Fruit fly (Drosophila melanogaster) whole organism, embryonic: Measurements from ENCODE around the gene CG14537.

Source experiments
- Atf-2 ChIP-seq: fragments of 200-800 bp; sonication (Bioruptor generic); optimal IDR thresholded peaks from 2 replicates; lab custom pipeline; 2016; ENCODE audit warnings: missing biosample characterization, missing genetic modification characterization
- CG13296 ChIP-seq: fragments of 200-800 bp; sonication (Bioruptor generic); optimal IDR thresholded peaks from 3 replicates; lab custom pipeline; 2018; ENCODE audit warnings: missing biosample characterization, mild to moderate bottlenecking, missing genetic modification characterization
- CG14710 ChIP-seq: fragments of 200-800 bp; sonication (Bioruptor generic); optimal IDR thresholded peaks from 3 replicates; lab custom pipeline; 2019; ENCODE audit warnings: missing biosample characterization, mild to moderate bottlenecking, missing genetic modification characterization, moderate library complexity
- CG2120 ChIP-seq: fragments of 200-800 bp; sonication (Bioruptor generic); optimal IDR thresholded peaks from 3 replicates; lab custom pipeline; 2016; ENCODE audit warnings: missing biosample characterization, missing genetic modification characterization
- CG3281 ChIP-seq: fragments of 200-800 bp; sonication (Bioruptor generic); optimal IDR thresholded peaks from 3 replicates; lab custom pipeline; 2017; ENCODE audit warnings: missing biosample characterization, mild to moderate bottlenecking, missing genetic modification characterization
- CG4328 ChIP-seq: fragments of 200-800 bp; sonication (Bioruptor generic); optimal IDR thresholded peaks from 3 replicates; lab custom pipeline; 2017; ENCODE audit warnings: missing biosample characterization, missing genetic modification reagents, missing genetic modification characterization
- CG4854 ChIP-seq: fragments of 200-800 bp; sonication (Bioruptor generic); optimal IDR thresholded peaks from 2 replicates; lab custom pipeline; 2016; ENCODE audit warnings: missing biosample characterization, missing genetic modification characterization, inconsistent platforms
- CG6254 ChIP-seq: fragments of 200-800 bp; sonication (Bioruptor generic); optimal IDR thresholded peaks from 3 replicates; lab custom pipeline; 2017; ENCODE audit warnings: mild to moderate bottlenecking, missing biosample characterization, missing genetic modification reagents, missing genetic modification characterization
- CG6272 ChIP-seq: fragments of 200-800 bp; sonication (Bioruptor generic); IDR thresholded peaks from 2 replicates; pipeline ENCODE4 v1.3.6; 2022; ENCODE audit warnings: missing biosample characterization, missing genetic modification characterization
- CG8290 ChIP-seq, 3 experiments: fragments of 200-800 bp; sonication (Bioruptor generic); optimal IDR thresholded peaks; 2 replicates each; lab custom pipeline; 2016 to 2019; ENCODE audit warnings: missing biosample characterization in 3 of 3, missing genetic modification characterization in 3 of 3, mild to moderate bottlenecking in 2 of 3, moderate library complexity in 1 of 3
- CG8388 ChIP-seq: fragments of 200-800 bp; sonication (Bioruptor generic); optimal IDR thresholded peaks from 2 replicates; lab custom pipeline; 2019; ENCODE audit warnings: missing biosample characterization, mild to moderate bottlenecking, missing genetic modification characterization, moderate library complexity
- CG9437 ChIP-seq: fragments of 200-800 bp; sonication (Bioruptor generic); optimal IDR thresholded peaks from 2 replicates; lab custom pipeline; 2018; ENCODE audit warnings: missing biosample characterization, mild to moderate bottlenecking, missing genetic modification characterization
- CG9797 ChIP-seq: fragments of 200-800 bp; sonication (Bioruptor generic); optimal IDR thresholded peaks from 3 replicates; lab custom pipeline; 2018; ENCODE audit warnings: missing biosample characterization, mild to moderate bottlenecking, missing genetic modification characterization
- CG9932 ChIP-seq: fragments of 200-800 bp; sonication (Bioruptor generic); IDR thresholded peaks from 2 replicates; pipeline ENCODE4 v1.3.6; 2022; ENCODE audit warnings: missing biosample characterization, missing genetic modification characterization
- CTCF ChIP-seq: fragments of 200-800 bp; sonication (Bioruptor generic); optimal IDR thresholded peaks from 2 replicates; lab custom pipeline; 2017; ENCODE audit warnings: missing biosample characterization, mild to moderate bottlenecking, missing genetic modification characterization, moderate library complexity
- CkIIα-i1 ChIP-seq: fragments of 200-800 bp; sonication (Bioruptor generic); IDR thresholded peaks from 2 replicates; pipeline ENCODE4 v1.3.6; 2022; ENCODE audit warnings: missing biosample characterization, missing genetic modification characterization
- D19A ChIP-seq: fragments of 200-800 bp; optimal IDR thresholded peaks from 3 replicates; lab custom pipeline; 2019; ENCODE audit warnings: missing biosample characterization, mild to moderate bottlenecking, missing genetic modification characterization, moderate library complexity
- Dp ChIP-seq: fragments of 200-800 bp; sonication (Bioruptor generic); optimal IDR thresholded peaks from 2 replicates; lab custom pipeline; 2018; ENCODE audit warnings: missing biosample characterization, mild to moderate bottlenecking, missing genetic modification characterization, moderate library complexity
- Eip74EF ChIP-seq, 2 experiments: fragments of 200-800 bp in 1 of 2; fragments of >200 bp in 1 of 2; sonication (Bioruptor generic) in 1 of 2; optimal IDR thresholded peaks; 2 replicates each; lab custom pipeline; 2017 to 2019; ENCODE audit warnings: missing biosample characterization in 2 of 2, missing genetic modification characterization in 2 of 2, mild to moderate bottlenecking in 1 of 2, moderate library complexity in 1 of 2
- Fer2 ChIP-seq: fragments of 200-800 bp; sonication (Bioruptor generic); optimal IDR thresholded peaks from 2 replicates; lab custom pipeline; 2018; ENCODE audit warnings: missing biosample characterization, mild to moderate bottlenecking, missing genetic modification characterization, moderate library complexity
- HmgD ChIP-seq: fragments of 200-800 bp; sonication (Bioruptor generic); optimal IDR thresholded peaks from 3 replicates; lab custom pipeline; 2016; ENCODE audit warnings: missing biosample characterization, missing genetic modification characterization
- Jarid2 ChIP-seq: fragments of 200-800 bp; sonication (Bioruptor generic); optimal IDR thresholded peaks from 3 replicates; lab custom pipeline; 2017; ENCODE audit warnings: mild to moderate bottlenecking, missing biosample characterization, missing genetic modification reagents, missing genetic modification characterization
- Myb ChIP-seq: fragments of 200-800 bp; sonication (Bioruptor generic); optimal IDR thresholded peaks from 2 replicates; lab custom pipeline; 2016; ENCODE audit warnings: missing biosample characterization, missing genetic modification characterization
- Pdp1 ChIP-seq, 2 experiments: fragments of 200-800 bp; sonication (Bioruptor generic); optimal IDR thresholded peaks; 3 replicates each; lab custom pipeline; 2016; ENCODE audit warnings: missing biosample characterization in 2 of 2, missing genetic modification characterization in 2 of 2, mild to moderate bottlenecking in 1 of 2, moderate library complexity in 1 of 2
- Sox100B ChIP-seq: fragments of 200-800 bp; sonication (Bioruptor generic); optimal IDR thresholded peaks from 3 replicates; lab custom pipeline; 2018; ENCODE audit warnings: missing biosample characterization, mild to moderate bottlenecking, missing genetic modification characterization
- Trl ChIP-seq, 3 experiments: fragments of >200 bp in 2 of 3; fragments of 200-800 bp in 1 of 3; sonication (Bioruptor generic) in 1 of 3; optimal IDR thresholded peaks; 2 replicates in 1 of 3; 3 replicates in 2 of 3; lab custom pipeline; 2016 to 2017; ENCODE audit warnings: missing biosample characterization in 1 of 3, missing genetic modification characterization in 1 of 3
- bab2 ChIP-seq: fragments of 200-800 bp; sonication (Bioruptor generic); optimal IDR thresholded peaks from 2 replicates; lab custom pipeline; 2016; ENCODE audit warnings: missing biosample characterization, missing genetic modification characterization
- btn ChIP-seq: fragments of 200-800 bp; sonication (Bioruptor generic); optimal IDR thresholded peaks from 2 replicates; lab custom pipeline; 2016; ENCODE audit warnings: missing biosample characterization, missing genetic modification characterization
- dm ChIP-seq: fragments of 200-800 bp; sonication (Bioruptor generic); optimal IDR thresholded peaks from 3 replicates; lab custom pipeline; 2016; ENCODE audit warnings: missing biosample characterization, missing genetic modification characterization
- eyg ChIP-seq: fragments of 200-800 bp; sonication (Bioruptor generic); optimal IDR thresholded peaks from 3 replicates; lab custom pipeline; 2016; ENCODE audit warnings: missing biosample characterization, missing genetic modification characterization
- gcm2 ChIP-seq: fragments of 200-800 bp; sonication (Bioruptor generic); optimal IDR thresholded peaks from 2 replicates; lab custom pipeline; 2016; ENCODE audit warnings: missing biosample characterization, missing genetic modification characterization
- ham ChIP-seq: fragments of 200-800 bp; sonication (Bioruptor generic); IDR thresholded peaks from 2 replicates; pipeline ENCODE4 v1.3.6; 2022; ENCODE audit warnings: missing biosample characterization, missing genetic modification characterization
- jigr1 ChIP-seq: fragments of 200-800 bp; sonication (Bioruptor generic); IDR thresholded peaks from 3 replicates; pipeline ENCODE4 v1.3.6; 2022; ENCODE audit warnings: missing biosample characterization, missing genetic modification characterization
- luna ChIP-seq: fragments of 200-800 bp; sonication (Bioruptor generic); optimal IDR thresholded peaks from 2 replicates; lab custom pipeline; 2016; ENCODE audit warnings: missing biosample characterization, missing genetic modification characterization
- nau ChIP-seq: fragments of 200-800 bp; sonication (Bioruptor generic); optimal IDR thresholded peaks from 3 replicates; lab custom pipeline; 2017; ENCODE audit warnings: missing biosample characterization, mild to moderate bottlenecking, missing genetic modification characterization, missing genetic modification reagents
- nmo ChIP-seq: fragments of 200-800 bp; sonication (Bioruptor generic); optimal IDR thresholded peaks from 2 replicates; lab custom pipeline; 2018; ENCODE audit warnings: missing biosample characterization, mild to moderate bottlenecking, missing genetic modification characterization, moderate library complexity
- otp ChIP-seq: fragments of 200-800 bp; sonication (Bioruptor generic); IDR thresholded peaks from 3 replicates; pipeline ENCODE4, ENCODE4 v1.3.6; 2022; ENCODE audit warnings: missing biosample characterization, missing genetic modification characterization
- prd ChIP-seq, 3 experiments: fragments of >200 bp in 2 of 3; fragments of 200-800 bp in 1 of 3; sonication (Bioruptor generic) in 1 of 3; optimal IDR thresholded peaks in 2 of 3; IDR thresholded peaks in 1 of 3; 2 replicates in 2 of 3; 3 replicates in 1 of 3; pipeline versions ENCODE4 v1.3.6 to Lab custom; 2017 to 2022; ENCODE audit warnings: missing biosample characterization in 1 of 3, missing genetic modification characterization in 1 of 3
- salm ChIP-seq: fragments of 200-800 bp; sonication (Bioruptor generic); optimal IDR thresholded peaks from 2 replicates; lab custom pipeline; 2018; ENCODE audit warnings: missing biosample characterization, mild to moderate bottlenecking, missing genetic modification characterization
- seq ChIP-seq: fragments of 200-800 bp; sonication (Bioruptor generic); IDR thresholded peaks from 2 replicates; pipeline ENCODE4 v1.3.6; 2022; ENCODE audit warnings: missing biosample characterization, missing genetic modification characterization
- slbo ChIP-seq: fragments of 200-800 bp; sonication (Bioruptor generic); IDR thresholded peaks from 2 replicates; pipeline ENCODE4 v1.3.6; 2022; ENCODE audit warnings: missing biosample characterization, missing genetic modification characterization
- slou ChIP-seq: fragments of 200-800 bp; sonication (Bioruptor generic); optimal IDR thresholded peaks from 3 replicates; lab custom pipeline; 2016; ENCODE audit warnings: missing biosample characterization, missing genetic modification characterization
- sob ChIP-seq: fragments of 200-800 bp; sonication (Bioruptor generic); IDR thresholded peaks from 2 replicates; pipeline ENCODE4 v1.3.6; 2022; ENCODE audit warnings: missing biosample characterization, missing genetic modification characterization
- tin ChIP-seq: fragments of 200-800 bp; sonication (Bioruptor generic); optimal IDR thresholded peaks from 3 replicates; lab custom pipeline; 2016; ENCODE audit warnings: missing biosample characterization, missing genetic modification characterization
- wek ChIP-seq: fragments of 200-800 bp; sonication (Bioruptor generic); optimal IDR thresholded peaks from 3 replicates; lab custom pipeline; 2018; ENCODE audit warnings: missing biosample characterization, mild to moderate bottlenecking, missing genetic modification characterization, moderate library complexity

CG14537 gene

dm6 chr2L:7813357-7813756, 26.9 kb upstream of the CG14537 start (continued):
- TF ChIP-seq CG13296 (GFP tag; lab: Kevin White, UChicago) = peak; percentile 83
- TF ChIP-seq seq (GFP tag; lab: Robert Waterston, UW) = peak; percentile 56; the same call in 1 of the 2 replicates
- TF ChIP-seq prd (optimal IDR thresholded peaks at IDR 0.05; lab: Kevin White, UChicago) = no peak
- TF ChIP-seq prd (GFP tag; IDR thresholded peaks at IDR 0.05; lab: Robert Waterston, UW) = peak; percentile 29; the same call in 1 of the 3 replicates
- peak; percentile 85 for TF ChIP-seq CG4328 (GFP tag; lab: Kevin White, UChicago)
- no peak for TF ChIP-seq Trl (optimal IDR thresholded peaks at IDR 0.05; lab: Kevin White, UChicago)
- no peak for TF ChIP-seq Trl (GFP tag; optimal IDR thresholded peaks at IDR 0.05; lab: Kevin White, UChicago)
- peak; percentile 68 for TF ChIP-seq nau (GFP tag; lab: Kevin White, UChicago)
- TF ChIP-seq eyg (GFP tag; lab: Kevin White, UChicago) = peak; percentile 70
- TF ChIP-seq Eip74EF (GFP tag; optimal IDR thresholded peaks at IDR 0.05; lab: Kevin White, UChicago) = peak in 1 of 2 experiments; percentile 28
- peak; percentile 49 for TF ChIP-seq CG9932 (GFP tag; lab: Robert Waterston, UW)
- TF ChIP-seq HmgD (GFP tag; lab: Kevin White, UChicago) = no peak
- peak; percentile 32 for TF ChIP-seq CG4854 (GFP tag; lab: Kevin White, UChicago)
- TF ChIP-seq Myb = no peak
- TF ChIP-seq gcm2 (GFP tag; lab: Kevin White, UChicago) = peak; percentile 3
- TF ChIP-seq D19A (tag; lab: Kevin White, UChicago) = peak; percentile 78

dm6 chr2L:7820408-7820807, 19.8 kb upstream of the CG14537 start:
- peak; percentile 60 for TF ChIP-seq CG9437 (GFP tag; lab: Kevin White, UChicago)
- TF ChIP-seq CG14710 (tag; lab: Kevin White, UChicago) = peak; percentile 47
- no peak for TF ChIP-seq salm
- TF ChIP-seq ham = no peak
- TF ChIP-seq sob (GFP tag; lab: Robert Waterston, UW) = no peak
- no peak for TF ChIP-seq otp (GFP tag; lab: Robert Waterston, UW)
- TF ChIP-seq Pdp1 (GFP tag; optimal IDR thresholded peaks at IDR 0.05; lab: Kevin White, UChicago) = peak in 1 of 2 experiments; percentile 91
- TF ChIP-seq CG6254 (GFP tag; lab: Kevin White, UChicago) = no peak
- TF ChIP-seq CG8388 = no peak

dm6 chr2L:7820851-7821250, 19.4 kb upstream of the CG14537 start, which contains the start of gene CG7115:
CG7115 (plus strand) TSS chr2L:7821151.
- no peak for TF ChIP-seq Dp (GFP tag; lab: Kevin White, UChicago)
- TF ChIP-seq prd (optimal IDR thresholded peaks at IDR 0.05; lab: Kevin White, UChicago) = no peak
- no peak for TF ChIP-seq prd (GFP tag; IDR thresholded peaks at IDR 0.05; lab: Robert Waterston, UW)
- TF ChIP-seq tin (GFP tag; lab: Kevin White, UChicago) = no peak
- no peak for TF ChIP-seq btn
- no peak for TF ChIP-seq Atf-2 (GFP tag; lab: Kevin White, UChicago)
- no peak for TF ChIP-seq CG8290 (GFP tag; optimal IDR thresholded peaks at IDR 0.05; lab: Kevin White, UChicago)
- no peak for TF ChIP-seq CG8290 (tag; optimal IDR thresholded peaks at IDR 0.05; lab: Kevin White, UChicago)
- TF ChIP-seq Fer2 (tag; lab: Kevin White, UChicago) = no peak
- TF ChIP-seq jigr1 (GFP tag; lab: Robert Waterston, UW) = no peak
- TF ChIP-seq CG2120 (GFP tag; lab: Kevin White, UChicago) = no peak

dm6 chr2L:7821279-7821848, 18.9 kb upstream of the CG14537 start:
- TF ChIP-seq dm (GFP tag; lab: Kevin White, UChicago) (peak; percentile 53), CG3281 (GFP tag; lab: Kevin White, UChicago) (peak; percentile 57), CkIIα-i1 (no peak), wek (GFP tag; lab: Kevin White, UChicago) (peak; percentile 98), bab2 (GFP tag; lab: Kevin White, UChicago) (peak; percentile 32), slbo (GFP tag; lab: Robert Waterston, UW) (peak; percentile 72), Jarid2 (GFP tag; lab: Kevin White, UChicago) (no peak), Sox100B (GFP tag; lab: Kevin White, UChicago) (peak; percentile 37), CG6272 (peak; percentile 14; the same call in 1 of the 2 replicates), nmo (GFP tag; lab: Kevin White, UChicago) (peak; percentile 40), slou (GFP tag; lab: Kevin White, UChicago) (no peak), CTCF (peak; percentile 42), CG9797 (GFP tag; lab: Kevin White, UChicago) (peak; percentile 19), luna (GFP tag; lab: Kevin White, UChicago) (no peak)
